Fruit fly (Drosophila melanogaster): ENCODE results near the gene Ndae1.

Ndae1 gene

dm6 chr2L:7290577-7290976 lies 41.4 kb upstream of the Ndae1 start (continued):
- TF ChIP-seq lz (GFP tag; optimal IDR thresholded peaks at IDR 0.05) (no peak), Met (GFP tag; optimal IDR thresholded peaks at IDR 0.05) (no peak), CG8319 (GFP tag; optimal IDR thresholded peaks at IDR 0.05) (no peak), CG11762 (GFP tag; optimal IDR thresholded peaks at IDR 0.05; ENCODE audit: insufficient read depth) (no peak), cyc (GFP tag; optimal IDR thresholded peaks at IDR 0.05) (no peak), CG8632 (GFP tag; optimal IDR thresholded peaks at IDR 0.05) (no peak), CG6163 (GFP tag; IDR thresholded peaks at IDR 0.05) (0 out of 3 replicates have a peak, but pooled peaks have one; percentile 23), pdm3 (GFP tag; optimal IDR thresholded peaks at IDR 0.05) (peak; percentile 29), Sox15 (GFP tag; optimal IDR thresholded peaks at IDR 0.05) (no peak), CG11902 (GFP tag; optimal IDR thresholded peaks at IDR 0.05) (no peak), CG6854 (GFP tag; optimal IDR thresholded peaks at IDR 0.05) (no peak), vri (GFP tag; optimal IDR thresholded peaks at IDR 0.05) (peak; percentile 8), CG6808 (GFP tag; optimal IDR thresholded peaks at IDR 0.05) (no peak), Sox102F (GFP tag; optimal IDR thresholded peaks at IDR 0.05) (no peak)

- TF ChIP-seq CG11294 (GFP tag; IDR thresholded peaks at IDR 0.05): no peak
- no peak for TF ChIP-seq CG6854 (GFP tag; optimal IDR thresholded peaks at IDR 0.05)
- TF ChIP-seq Gug (GFP tag; IDR thresholded peaks at IDR 0.05): no peak
- TF ChIP-seq pdm3 (GFP tag; optimal IDR thresholded peaks at IDR 0.05): no peak
- no peak for TF ChIP-seq spab (GFP tag; optimal IDR thresholded peaks at IDR 0.05)
- TF ChIP-seq Hr38 (GFP tag; optimal IDR thresholded peaks at IDR 0.05): no peak
- TF ChIP-seq dsx (GFP tag; optimal IDR thresholded peaks at IDR 0.05; ENCODE audit: poor library complexity, severe bottlenecking): peak; percentile 69
- TF ChIP-seq CG6163 (GFP tag; IDR thresholded peaks at IDR 0.05): no peak
- no peak for TF ChIP-seq CG31627 (GFP tag; optimal IDR thresholded peaks at IDR 0.05)
- no peak for TF ChIP-seq OdsH (GFP tag; optimal IDR thresholded peaks at IDR 0.05)
- peak; percentile 37 for TF ChIP-seq Eip78C (GFP tag)
- no peak for TF ChIP-seq Hr39 (GFP tag; optimal IDR thresholded peaks at IDR 0.05)
- no peak for TF ChIP-seq fd59A (GFP tag; optimal IDR thresholded peaks at IDR 0.05)
These were observed 40.7 kb upstream of the Ndae1 start for dm6 chr2L:7289880-7290279.

dm6 chr2L:7285862-7286261 lies 36.7 kb upstream of the Ndae1 start:
- TF ChIP-seq OdsH (GFP tag; optimal IDR thresholded peaks at IDR 0.05) (no peak), pdm3 (GFP tag; optimal IDR thresholded peaks at IDR 0.05) (no peak), CG10631 (GFP tag; optimal IDR thresholded peaks at IDR 0.05) (no peak), achi (GFP tag; optimal IDR thresholded peaks at IDR 0.05) (no peak), Met (GFP tag; optimal IDR thresholded peaks at IDR 0.05) (no peak), Sox14 (GFP tag; optimal IDR thresholded peaks at IDR 0.05) (no peak), esn (GFP tag; optimal IDR thresholded peaks at IDR 0.05) (no peak), Blimp-1 (GFP tag; optimal IDR thresholded peaks at IDR 0.05) (no peak), CG32006 (GFP tag; optimal IDR thresholded peaks at IDR 0.05) (no peak), fd59A (GFP tag; optimal IDR thresholded peaks at IDR 0.05) (no peak), CG3032 (tag; optimal IDR thresholded peaks at IDR 0.05) (no peak), Sox15 (GFP tag; optimal IDR thresholded peaks at IDR 0.05) (no peak), net (GFP tag; optimal IDR thresholded peaks at IDR 0.05) (no peak), Sox102F (GFP tag; optimal IDR thresholded peaks at IDR 0.05) (no peak), CG8319 (GFP tag; optimal IDR thresholded peaks at IDR 0.05) (no peak), ss (GFP tag; optimal IDR thresholded peaks at IDR 0.05) (no peak)

dm6 chr2L:7284791-7285190 lies 35.6 kb upstream of the Ndae1 start:
- TF ChIP-seq achi (GFP tag; optimal IDR thresholded peaks at IDR 0.05): no peak
- no peak for TF ChIP-seq esn (GFP tag; optimal IDR thresholded peaks at IDR 0.05)
- TF ChIP-seq Eip93F (GFP tag; optimal IDR thresholded peaks at IDR 0.05): no peak
- TF ChIP-seq vri (GFP tag; optimal IDR thresholded peaks at IDR 0.05): no peak
- no peak for TF ChIP-seq CG3032 (tag; optimal IDR thresholded peaks at IDR 0.05)

dm6 chr2L:7284121-7284520 lies 35.0 kb upstream of the Ndae1 start:
- no peak for TF ChIP-seq Smox (GFP tag; optimal IDR thresholded peaks at IDR 0.05)
- TF ChIP-seq Hr39 (GFP tag; optimal IDR thresholded peaks at IDR 0.05): no peak

Measured in whole organism, prepupa.